Worm (Caenorhabditis elegans) whole organism, young adult: ENCODE results near the gene srg-13.
A peak's percentile ranks its signal among the peaks of the same experiment; 100 is the strongest.

ENCODE experiments used
- F23B12.7 ChIP-seq: sonication (generic microtip); optimal IDR thresholded peaks from 2 replicates; lab custom pipeline; 2017; ENCODE audit warnings: missing genetic modification characterization, mild to moderate bottlenecking, missing compliant biosample characterization, antibody characterized with exemption, moderate library complexity; ENCODE audit not compliant: insufficient read depth
- F33H1.4 ChIP-seq: fragments of 200-800 bp; sonication (Bioruptor generic); IDR thresholded peaks from 2 replicates; pipeline ENCODE4 v1.3.6; 2022; ENCODE audit warnings: missing genetic modification reagents, missing genetic modification characterization, missing compliant biosample characterization
- F52B5.7 ChIP-seq: sonication (generic microtip); optimal IDR thresholded peaks from 2 replicates; lab custom pipeline; 2016; ENCODE audit warnings: mild to moderate bottlenecking, missing genetic modification characterization, missing compliant biosample characterization
- F55B11.4 ChIP-seq: sonication (generic microtip); optimal IDR thresholded peaks from 2 replicates; lab custom pipeline; 2016; ENCODE audit warnings: missing compliant biosample characterization, missing genetic modification characterization, borderline replicate concordance; ENCODE audit not compliant: insufficient read depth
- K11D2.4 ChIP-seq: fragments of 200-800 bp; sonication (Bioruptor generic); IDR thresholded peaks from 2 replicates; pipeline ENCODE4 v1.3.6; 2022; ENCODE audit warnings: missing genetic modification reagents, missing genetic modification characterization, missing compliant biosample characterization
- K12H6.12 ChIP-seq: fragments of 200-800 bp; sonication (Bioruptor generic); optimal IDR thresholded peaks from 2 replicates; lab custom pipeline; 2018; ENCODE audit warnings: mild to moderate bottlenecking, missing genetic modification characterization, missing compliant biosample characterization
- akir-1 ChIP-seq: fragments of 200-800 bp; sonication (Bioruptor generic); optimal IDR thresholded peaks from 2 replicates; lab custom pipeline; 2018; ENCODE audit warnings: mild to moderate bottlenecking, missing genetic modification characterization, moderate library complexity, missing compliant biosample characterization
- aptf-3 ChIP-seq: fragments of 200-800 bp; sonication (Bioruptor generic); IDR thresholded peaks from 2 replicates; pipeline ENCODE4 v1.3.6; 2022; ENCODE audit warnings: missing genetic modification characterization, missing compliant biosample characterization
- atf-7 ChIP-seq: sonication (generic microtip); optimal IDR thresholded peaks from 2 replicates; lab custom pipeline; 2017; ENCODE audit warnings: mild to moderate bottlenecking, missing genetic modification characterization, missing compliant biosample characterization
- attf-5 ChIP-seq: fragments of 200-800 bp; sonication (Bioruptor generic); optimal IDR thresholded peaks from 2 replicates; lab custom pipeline; 2018; ENCODE audit warnings: mild to moderate bottlenecking, missing genetic modification characterization, missing compliant biosample characterization
- ccch-3 ChIP-seq: fragments of 200-800 bp; sonication (Bioruptor generic); optimal IDR thresholded peaks from 2 replicates; lab custom pipeline; 2018; ENCODE audit warnings: mild to moderate bottlenecking, missing genetic modification characterization, missing compliant biosample characterization
- cebp-1 ChIP-seq, 2 experiments: fragments of 200-800 bp in 1 of 2; sonication (Bioruptor generic) in 1 of 2; sonication (generic microtip) in 1 of 2; IDR thresholded peaks in 1 of 2; optimal IDR thresholded peaks in 1 of 2; 2 replicates each; pipeline versions ENCODE4 v1.3.6 to Lab custom; 2017 to 2022; ENCODE audit warnings: missing compliant biosample characterization in 2 of 2, missing genetic modification characterization in 2 of 2, mild to moderate bottlenecking in 1 of 2, missing genetic modification reagents in 1 of 2, moderate library complexity in 1 of 2
- ceh-27 ChIP-seq: fragments of 200-800 bp; sonication (Bioruptor generic); optimal IDR thresholded peaks from 2 replicates; lab custom pipeline; 2018; ENCODE audit warnings: mild to moderate bottlenecking, missing genetic modification characterization, moderate library complexity, missing compliant biosample characterization
- chd-7 ChIP-seq: sonication (generic microtip); optimal IDR thresholded peaks from 2 replicates; lab custom pipeline; 2016; ENCODE audit warnings: mild to moderate bottlenecking, missing genetic modification characterization, moderate library complexity, missing compliant biosample characterization
- dox-1 ChIP-seq: fragments of 200-800 bp; sonication (Bioruptor generic); IDR thresholded peaks from 2 replicates; pipeline ENCODE4 v1.3.6; 2022; ENCODE audit warnings: missing genetic modification reagents, missing genetic modification characterization, missing compliant biosample characterization
- egl-44 ChIP-seq: fragments of 200-800 bp; sonication (Bioruptor generic); IDR thresholded peaks from 2 replicates; pipeline ENCODE4 v1.3.6; 2022; ENCODE audit warnings: missing genetic modification reagents, missing genetic modification characterization, missing compliant biosample characterization
- gei-17 ChIP-seq: fragments of 200-800 bp; sonication (Bioruptor generic); optimal IDR thresholded peaks from 2 replicates; lab custom pipeline; 2018; ENCODE audit warnings: mild to moderate bottlenecking, missing genetic modification characterization, missing compliant biosample characterization
- hmg-1.2 ChIP-seq: fragments of 200-800 bp; sonication (Bioruptor generic); IDR thresholded peaks from 2 replicates; pipeline ENCODE4 v1.3.6; 2022; ENCODE audit warnings: missing genetic modification reagents, missing genetic modification characterization, missing compliant biosample characterization
- let-526 ChIP-seq: fragments of 200-800 bp; sonication (Bioruptor generic); IDR thresholded peaks from 2 replicates; pipeline ENCODE4 v1.3.6; 2022; ENCODE audit warnings: missing genetic modification reagents, missing genetic modification characterization, missing compliant biosample characterization
- lin-35 ChIP-seq, 3 experiments: fragments of 150-350 bp in 2 of 3; sonication (generic microtip) in 1 of 3; optimal IDR thresholded peaks; 2 replicates each; lab custom pipeline; 2014 to 2018; ENCODE audit warnings: missing biosample characterization in 3 of 3, missing genetic modification characterization in 3 of 3, missing genetic modification reagents in 3 of 3
- lir-1 ChIP-seq: fragments of 200-800 bp; sonication (Bioruptor generic); conservative IDR thresholded peaks from 2 replicates; pipeline ENCODE4 v1.3.6; 2022; ENCODE audit warnings: missing genetic modification reagents, missing genetic modification characterization, missing compliant biosample characterization
- madf-3 ChIP-seq: fragments of 200-800 bp; sonication (Bioruptor generic); IDR thresholded peaks from 2 replicates; pipeline ENCODE4 v1.3.6; 2022; ENCODE audit warnings: missing genetic modification reagents, missing genetic modification characterization, missing compliant biosample characterization
- nfya-2 ChIP-seq: fragments of 200-800 bp; sonication (Bioruptor generic); IDR thresholded peaks from 2 replicates; pipeline ENCODE4 v1.3.6; 2022; ENCODE audit warnings: missing genetic modification reagents, missing genetic modification characterization, missing compliant biosample characterization
- nfyb-1 ChIP-seq: fragments of 200-800 bp; sonication (Bioruptor generic); IDR thresholded peaks from 2 replicates; pipeline ENCODE4 v1.3.6; 2022; ENCODE audit warnings: missing genetic modification reagents, missing genetic modification characterization, missing compliant biosample characterization
- nhr-179 ChIP-seq: sonication (generic microtip); optimal IDR thresholded peaks from 2 replicates; lab custom pipeline; 2016; ENCODE audit warnings: mild to moderate bottlenecking, missing genetic modification characterization, missing compliant biosample characterization
- pbrm-1 ChIP-seq: fragments of 200-800 bp; sonication (Bioruptor generic); IDR thresholded peaks from 2 replicates; pipeline ENCODE4 v1.3.6; 2022; ENCODE audit warnings: missing genetic modification reagents, missing genetic modification characterization, missing compliant biosample characterization
- sdz-38 ChIP-seq: sonication (generic microtip); optimal IDR thresholded peaks from 2 replicates; lab custom pipeline; 2016; ENCODE audit warnings: missing genotype, missing genetic modification characterization, missing compliant biosample characterization
- sea-2 ChIP-seq: fragments of 200-800 bp; sonication (Bioruptor generic); IDR thresholded peaks from 2 replicates; pipeline ENCODE4 v1.3.6; 2022; ENCODE audit warnings: missing genetic modification characterization, missing compliant biosample characterization
- somi-1 ChIP-seq: fragments of 200-800 bp; sonication (Bioruptor generic); optimal IDR thresholded peaks from 2 replicates; lab custom pipeline; 2018; ENCODE audit warnings: mild to moderate bottlenecking, missing genetic modification characterization, missing compliant biosample characterization
- sptf-2 ChIP-seq: fragments of 200-800 bp; sonication (Bioruptor generic); optimal IDR thresholded peaks from 2 replicates; lab custom pipeline; 2018; ENCODE audit warnings: mild to moderate bottlenecking, missing genetic modification characterization, missing compliant biosample characterization
- tbp1 ChIP-seq: fragments of 200-800 bp; sonication (Bioruptor generic); optimal IDR thresholded peaks from 2 replicates; lab custom pipeline; 2018; ENCODE audit warnings: mild to moderate bottlenecking, missing genetic modification characterization, missing compliant biosample characterization
- unc-130 ChIP-seq: sonication (generic microtip); optimal IDR thresholded peaks from 2 replicates; lab custom pipeline; 2016; ENCODE audit warnings: missing genetic modification reagents, missing genetic modification characterization, missing compliant biosample characterization
- zim-3 ChIP-seq: sonication (generic microtip); optimal IDR thresholded peaks from 2 replicates; lab custom pipeline; 2017; ENCODE audit warnings: mild to moderate bottlenecking, missing genetic modification characterization, moderate library complexity, missing compliant biosample characterization
- ztf-18 ChIP-seq: sonication (generic microtip); optimal IDR thresholded peaks from 2 replicates; lab custom pipeline; 2016; ENCODE audit warnings: missing genotype, mild to moderate bottlenecking, missing genetic modification characterization, missing compliant biosample characterization

Gene srg-13

ce11 chrIII:4658384-4658844 is 13.6 kb upstream of the srg-13 start, which contains the start of gene cdka-1:
Gene cdka-1 (plus strand): TSS chrIII:4658794.
- peak in 1 of 3 experiments; percentile 45 for TF ChIP-seq lin-35 (GFP tag; optimal IDR thresholded peaks at IDR 0.05; lab: Kevin White, UChicago)
- peak; percentile 47 for TF ChIP-seq atf-7 (tag; lab: Kevin White, UChicago)
- no peak for TF ChIP-seq nfyb-1 (GFP tag; lab: Robert Waterston, UW)
- TF ChIP-seq F55B11.4 (tag; lab: Kevin White, UChicago), result no peak
- no peak for TF ChIP-seq zim-3 (tag; lab: Kevin White, UChicago)
- no peak for TF ChIP-seq cebp-1 (GFP tag; IDR thresholded peaks at IDR 0.05; lab: Robert Waterston, UW)
- peak; percentile 86 for TF ChIP-seq cebp-1 (tag; optimal IDR thresholded peaks at IDR 0.05; lab: Kevin White, UChicago)
- TF ChIP-seq sea-2 (GFP tag; lab: Robert Waterston, UW), result no peak
- no peak for TF ChIP-seq gei-17 (GFP tag; lab: Kevin White, UChicago)
- TF ChIP-seq aptf-3, result no peak
- TF ChIP-seq egl-44 (GFP tag; lab: Robert Waterston, UW), result no peak
- no peak for TF ChIP-seq F33H1.4 (GFP tag; lab: Robert Waterston, UW)
- peak; percentile 60 for TF ChIP-seq K12H6.12 (tag; lab: Kevin White, UChicago)
- no peak for TF ChIP-seq nhr-179 (tag; lab: Kevin White, UChicago)

- no peak for TF ChIP-seq sdz-38 (tag; lab: Kevin White, UChicago)
- TF ChIP-seq ceh-27 (GFP tag; lab: Kevin White, UChicago), result peak; percentile 72
These were observed 12.6 kb upstream of the srg-13 start for ce11 chrIII:4659426-4659825.

ce11 chrIII:4665272-4665671 is 6.8 kb upstream of the srg-13 start, which contains the start of gene T23F11.4:
Gene T23F11.4 (minus strand): TSS chrIII:4665372.
- TF ChIP-seq tbp1, result no peak
- TF ChIP-seq ccch-3 (GFP tag; lab: Kevin White, UChicago), result no peak
- no peak for TF ChIP-seq dox-1 (GFP tag; lab: Robert Waterston, UW)
- TF ChIP-seq pbrm-1 (GFP tag; lab: Robert Waterston, UW), result no peak
- no peak for TF ChIP-seq ztf-18 (tag; lab: Kevin White, UChicago)
- no peak for TF ChIP-seq F23B12.7 (tag; lab: Kevin White, UChicago)
- TF ChIP-seq K11D2.4, result no peak
- TF ChIP-seq madf-3 (GFP tag; lab: Robert Waterston, UW), result no peak
- no peak for TF ChIP-seq F52B5.7 (tag; lab: Kevin White, UChicago)
- no peak for TF ChIP-seq unc-130
- no peak for TF ChIP-seq nfya-2
- TF ChIP-seq zim-3 (tag; lab: Kevin White, UChicago), result no peak
- TF ChIP-seq let-526 (GFP tag; lab: Robert Waterston, UW), result no peak
- TF ChIP-seq somi-1, result no peak
- no peak for TF ChIP-seq chd-7

ce11 chrIII:4666753-4667400 is 5.2 kb upstream of the srg-13 start:
- peak; percentile 54; the same call in 1 of the 2 replicates for TF ChIP-seq hmg-1.2
- no peak for TF ChIP-seq cebp-1 (GFP tag; IDR thresholded peaks at IDR 0.05; lab: Robert Waterston, UW)
- TF ChIP-seq cebp-1 (tag; optimal IDR thresholded peaks at IDR 0.05; lab: Kevin White, UChicago), result no peak
- no peak for TF ChIP-seq ccch-3 (GFP tag; lab: Kevin White, UChicago)
- no peak for TF ChIP-seq sptf-2 (GFP tag; lab: Kevin White, UChicago)
- TF ChIP-seq attf-5, result peak; percentile 6
- TF ChIP-seq unc-130, result no peak
- peak; percentile 86 for TF ChIP-seq ceh-27 (GFP tag; lab: Kevin White, UChicago)
- no peak for TF ChIP-seq akir-1 (GFP tag; lab: Kevin White, UChicago)
- TF ChIP-seq lir-1 (GFP tag; lab: Robert Waterston, UW), result peak; percentile 26; the same call in 1 of the 2 replicates
